Worm (Caenorhabditis elegans): ENCODE measurements around the gene T28D6.5.

ce11 chrIII:11371688-11372087 is 38.2 kb downstream of the T28D6.5 start, which contains the start of gene tba-7:
- TF ChIP-seq nhr-237 (tag; optimal IDR thresholded peaks at IDR 0.05) (no peak), ces-1 (GFP tag; optimal IDR thresholded peaks at IDR 0.05) (no peak), unc-120 (tag; optimal IDR thresholded peaks at IDR 0.05; ENCODE audit: poor library complexity, severe bottlenecking) (no peak)
